Worm (Caenorhabditis elegans) whole organism, L1 larva: ENCODE measurements around the gene Y55F3AM.21.

ENCODE experiments used
- aly-2 ChIP-seq: fragments of 150-350 bp; optimal IDR thresholded peaks from 2 replicates; lab custom pipeline; 2014; ENCODE audit warnings: missing biosample characterization, missing genetic modification characterization
- efl-3 ChIP-seq: fragments of 200-800 bp; sonication (Bioruptor generic); optimal IDR thresholded peaks from 2 replicates; lab custom pipeline; 2018; ENCODE audit warnings: mild to moderate bottlenecking, missing genetic modification characterization, missing compliant biosample characterization
- elt-2 ChIP-seq: sonication (generic microtip); optimal IDR thresholded peaks from 2 replicates; lab custom pipeline; 2016; ENCODE audit warnings: missing genetic modification characterization, mild to moderate bottlenecking, inconsistent platforms, missing compliant biosample characterization, missing genetic modification reagents
- elt-3 ChIP-seq, 6 experiments: fragments of 150-350 bp in 1 of 6; sonication (generic microtip); optimal IDR thresholded peaks; 2 replicates each; lab custom pipeline; 2017 to 2018; ENCODE audit warnings: missing biosample characterization in 6 of 6, missing genetic modification characterization in 6 of 6, inconsistent platforms in 1 of 6
- jun-1 ChIP-seq: fragments of 150-350 bp; optimal IDR thresholded peaks from 2 replicates; lab custom pipeline; 2014; ENCODE audit warnings: missing biosample characterization, missing genetic modification reagents, missing genetic modification characterization
- lin-13 ChIP-seq: fragments of 150-350 bp; optimal IDR thresholded peaks from 2 replicates; lab custom pipeline; 2014; ENCODE audit warnings: missing biosample characterization, missing genetic modification reagents, missing genetic modification characterization
- lin-35 ChIP-seq, 2 experiments: fragments of 150-350 bp; optimal IDR thresholded peaks; 2 replicates each; lab custom pipeline; 2014; ENCODE audit warnings: missing biosample characterization in 2 of 2, missing genetic modification characterization in 2 of 2, missing genetic modification reagents in 2 of 2
- lin-39 ChIP-seq: fragments of 150-350 bp; optimal IDR thresholded peaks from 2 replicates; lab custom pipeline; 2014; ENCODE audit warnings: missing biosample characterization, missing genetic modification reagents, missing genetic modification characterization
- nhr-90 ChIP-seq: sonication (generic microtip); optimal IDR thresholded peaks from 2 replicates; lab custom pipeline; 2016; ENCODE audit warnings: mild to moderate bottlenecking, missing genetic modification characterization, missing compliant biosample characterization; ENCODE audit not compliant: poor library complexity
- pqm-1 ChIP-seq: sonication (generic microtip); optimal IDR thresholded peaks from 3 replicates; lab custom pipeline; 2017; ENCODE audit warnings: missing biosample characterization, missing genetic modification characterization
- unc-62 ChIP-seq: fragments of 150-350 bp; optimal IDR thresholded peaks from 2 replicates; lab custom pipeline; 2014; ENCODE audit warnings: missing biosample characterization, missing genetic modification reagents, missing genetic modification characterization
- zag-1 ChIP-seq: fragments of 150-350 bp; optimal IDR thresholded peaks from 2 replicates; lab custom pipeline; 2014; ENCODE audit warnings: missing biosample characterization, missing genetic modification characterization
- ztf-11 ChIP-seq, 2 experiments: sonication (generic microtip); optimal IDR thresholded peaks; 2 replicates each; lab custom pipeline; 2016 to 2017; ENCODE audit warnings: missing genetic modification characterization in 2 of 2, missing biosample characterization in 1 of 2, missing compliant biosample characterization in 1 of 2

DNA sequence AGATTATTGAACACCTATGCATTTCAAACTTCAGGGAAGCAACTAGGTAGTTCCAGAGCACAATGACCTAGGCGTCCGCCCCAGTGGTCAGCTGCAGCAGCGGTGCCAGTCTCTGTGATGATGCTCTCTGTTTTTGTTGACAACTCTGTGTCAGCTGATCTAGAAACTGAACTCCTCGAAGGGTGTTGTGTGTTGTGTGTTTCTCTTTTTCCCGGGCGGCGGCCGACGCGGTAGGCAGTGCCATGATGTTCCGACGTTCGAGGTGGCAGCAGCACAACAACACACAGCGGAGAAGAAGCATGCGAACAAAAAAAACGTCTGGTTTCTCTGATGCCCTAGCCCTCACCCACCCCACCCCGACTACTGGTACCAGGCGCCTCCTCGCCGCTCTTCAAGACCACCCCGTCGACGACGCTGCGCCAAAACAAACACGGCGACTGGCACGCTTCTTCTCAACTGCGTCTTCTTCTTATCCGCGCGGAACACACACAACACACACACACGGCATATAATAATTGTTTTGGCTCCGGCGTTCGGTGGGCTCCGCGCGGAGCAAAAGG, 12.9 kb upstream of the Y55F3AM.21 start:
- TF ChIP-seq efl-3 (GFP tag; lab: Kevin White, UChicago) (no peak), jun-1 (no peak), lin-35 (GFP tag; optimal IDR thresholded peaks at IDR 0.05; lab: Kevin White, UChicago) (no peak), elt-3 (tag; optimal IDR thresholded peaks at IDR 0.05; lab: Kevin White, UChicago) (no peak), elt-2 (tag; lab: Kevin White, UChicago) (no peak), zag-1 (tag; lab: Kevin White, UChicago) (no peak), aly-2 (tag; lab: Kevin White, UChicago) (no peak), nhr-90 (tag; lab: Kevin White, UChicago) (no peak), lin-39 (tag; lab: Kevin White, UChicago) (no peak), ztf-11 (tag; optimal IDR thresholded peaks at IDR 0.05; lab: Kevin White, UChicago) (no peak), unc-62 (GFP tag; lab: Kevin White, UChicago) (no peak), pqm-1 (tag; lab: Kevin White, UChicago) (no peak), lin-13 (GFP tag; lab: Kevin White, UChicago) (no peak)
